Worm (Caenorhabditis elegans): ENCODE measurements around the gene flp-16.

Gene flp-16

DNA sequence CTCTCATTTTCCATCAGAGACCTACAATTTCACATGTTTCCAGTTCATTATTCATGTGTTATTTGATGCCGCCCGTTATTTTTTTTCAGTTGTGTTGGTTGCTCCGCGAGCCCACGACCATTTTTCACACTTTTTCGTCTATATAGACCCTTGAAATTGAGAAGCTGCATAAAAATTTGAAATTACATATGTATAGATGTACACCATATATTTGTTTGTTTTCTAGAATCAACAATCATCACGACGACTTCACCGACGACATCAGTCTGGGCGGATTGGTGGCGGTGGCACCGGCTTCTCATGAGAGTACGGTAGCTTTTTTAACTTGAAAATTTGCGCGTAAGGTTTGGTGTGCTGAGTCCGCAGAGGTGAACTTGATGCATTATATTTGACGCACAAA, 35.7 kb downstream of the flp-16 start, which contains the start of gene Y48C3A.5:
Gene Y48C3A.5 (plus strand): TSS at position 301 of the 400 bp plus-strand sequence.
- TF ChIP-seq tra-4 (tag; optimal IDR thresholded peaks at IDR 0.05) (no peak), F13C5.2 (tag; optimal IDR thresholded peaks at IDR 0.05) (no peak), B0310.2 (tag; optimal IDR thresholded peaks at IDR 0.05) (no peak), hnd-1 (tag; optimal IDR thresholded peaks at IDR 0.05) (no peak), sea-1 (GFP tag; conservative IDR thresholded peaks at IDR 0.05) (no peak), flt-1 (GFP tag; IDR thresholded peaks at IDR 0.05) (no peak), pes-1 (GFP tag; IDR thresholded peaks at IDR 0.05) (no peak), aly-1 (tag; optimal IDR thresholded peaks at IDR 0.05) (no peak), ets-7 (tag; optimal IDR thresholded peaks at IDR 0.05) (no peak)

DNA sequence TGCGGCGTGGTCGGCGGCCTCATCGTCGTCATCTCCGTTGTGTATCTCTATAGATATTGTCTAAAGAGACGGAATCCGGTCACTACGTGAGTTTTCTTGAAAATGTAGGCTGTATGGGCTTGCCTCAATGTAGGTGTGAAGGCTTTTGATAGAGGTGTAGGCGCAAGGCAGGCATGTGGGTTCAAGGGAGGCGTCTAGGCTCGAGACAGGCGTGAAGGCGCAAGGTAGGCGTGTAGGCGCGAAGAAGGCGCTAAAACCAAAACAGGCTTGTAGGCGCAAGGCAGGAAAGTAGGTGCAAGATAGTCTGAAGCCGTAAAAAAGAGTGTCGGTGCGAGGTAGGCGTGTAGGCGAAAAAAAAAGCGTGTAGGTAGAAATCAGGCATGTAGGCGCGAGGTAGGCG, 43.1 kb downstream of the flp-16 start:
- TF ChIP-seq pes-1 (GFP tag; IDR thresholded peaks at IDR 0.05): no peak
- no peak for TF ChIP-seq ceh-13 (GFP tag; optimal IDR thresholded peaks at IDR 0.05)
- TF ChIP-seq ets-7 (tag; optimal IDR thresholded peaks at IDR 0.05): no peak
- TF ChIP-seq ceh-36 (tag; optimal IDR thresholded peaks at IDR 0.05): no peak
- no peak for TF ChIP-seq tra-4 (tag; optimal IDR thresholded peaks at IDR 0.05)
- no peak for TF ChIP-seq sea-1 (GFP tag; conservative IDR thresholded peaks at IDR 0.05)
- TF ChIP-seq hnd-1 (tag; optimal IDR thresholded peaks at IDR 0.05): no peak
- TF ChIP-seq hmg-4 (GFP tag; optimal IDR thresholded peaks at IDR 0.05): no peak
- TF ChIP-seq F13C5.2 (tag; optimal IDR thresholded peaks at IDR 0.05): no peak
- no peak for TF ChIP-seq B0310.2 (tag; optimal IDR thresholded peaks at IDR 0.05)
- TF ChIP-seq scrt-1 (GFP tag; IDR thresholded peaks at IDR 0.05): no peak
- TF ChIP-seq tbx-37 (GFP tag; conservative IDR thresholded peaks at IDR 0.05): no peak
- no peak for TF ChIP-seq aly-1 (tag; optimal IDR thresholded peaks at IDR 0.05)
- TF ChIP-seq tbx-11 (GFP tag; IDR thresholded peaks at IDR 0.05): no peak
- no peak for TF ChIP-seq ama-1 (optimal IDR thresholded peaks at IDR 0.05)
- no peak for TF ChIP-seq flt-1 (GFP tag; IDR thresholded peaks at IDR 0.05)
- no peak for TF ChIP-seq hmbx-1 (tag; optimal IDR thresholded peaks at IDR 0.05)

DNA sequence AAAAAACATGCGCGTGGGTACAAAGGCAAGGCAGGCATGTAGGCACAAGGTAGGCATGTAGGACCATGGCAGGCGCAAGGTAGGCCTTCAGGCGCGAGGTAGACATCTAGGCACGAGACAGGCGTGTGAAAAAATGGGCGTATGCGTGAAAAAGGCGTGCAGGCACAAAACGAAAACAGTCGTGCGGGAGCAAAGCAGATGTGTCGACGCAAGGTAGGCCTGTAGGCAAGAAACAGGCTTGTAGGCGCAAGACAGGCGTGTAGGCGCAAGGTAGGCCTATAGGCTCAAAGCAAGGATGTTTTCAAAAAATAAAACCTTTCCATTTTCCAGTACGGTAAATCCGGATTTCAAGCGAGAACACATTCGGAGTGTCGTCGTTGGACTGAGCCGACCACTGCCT, 43.6 kb downstream of the flp-16 start:
- TF ChIP-seq tbx-11 (GFP tag; IDR thresholded peaks at IDR 0.05) (no peak), scrt-1 (GFP tag; IDR thresholded peaks at IDR 0.05) (no peak), tra-4 (tag; optimal IDR thresholded peaks at IDR 0.05) (no peak), ceh-13 (GFP tag; optimal IDR thresholded peaks at IDR 0.05) (no peak), aly-1 (tag; optimal IDR thresholded peaks at IDR 0.05) (no peak), hmbx-1 (tag; optimal IDR thresholded peaks at IDR 0.05) (no peak), ets-7 (tag; optimal IDR thresholded peaks at IDR 0.05) (no peak), sea-1 (GFP tag; conservative IDR thresholded peaks at IDR 0.05) (no peak), ceh-36 (tag; optimal IDR thresholded peaks at IDR 0.05) (no peak), hmg-4 (GFP tag; optimal IDR thresholded peaks at IDR 0.05) (no peak), hnd-1 (tag; optimal IDR thresholded peaks at IDR 0.05) (no peak), pes-1 (GFP tag; IDR thresholded peaks at IDR 0.05) (no peak), flt-1 (GFP tag; IDR thresholded peaks at IDR 0.05) (no peak), F13C5.2 (tag; optimal IDR thresholded peaks at IDR 0.05) (no peak), ama-1 (optimal IDR thresholded peaks at IDR 0.05) (no peak), B0310.2 (tag; optimal IDR thresholded peaks at IDR 0.05) (no peak), tbx-37 (GFP tag; conservative IDR thresholded peaks at IDR 0.05) (no peak)

ce11 chrII:13279216-13280123, 44.4 kb downstream of the flp-16 start:
- TF ChIP-seq hmbx-1 (tag; optimal IDR thresholded peaks at IDR 0.05) (no peak), aly-1 (tag; optimal IDR thresholded peaks at IDR 0.05) (no peak), ceh-36 (tag; optimal IDR thresholded peaks at IDR 0.05) (no peak), tbx-37 (GFP tag; conservative IDR thresholded peaks at IDR 0.05) (no peak), B0310.2 (tag; optimal IDR thresholded peaks at IDR 0.05) (no peak), scrt-1 (GFP tag; IDR thresholded peaks at IDR 0.05) (no peak), pes-1 (GFP tag; IDR thresholded peaks at IDR 0.05) (no peak), flt-1 (GFP tag; IDR thresholded peaks at IDR 0.05) (no peak), hnd-1 (tag; optimal IDR thresholded peaks at IDR 0.05) (no peak), F13C5.2 (tag; optimal IDR thresholded peaks at IDR 0.05) (no peak), tbx-11 (GFP tag; IDR thresholded peaks at IDR 0.05) (no peak), ama-1 (optimal IDR thresholded peaks at IDR 0.05) (no peak), tra-4 (tag; optimal IDR thresholded peaks at IDR 0.05) (no peak), hmg-4 (GFP tag; optimal IDR thresholded peaks at IDR 0.05) (no peak), ets-7 (tag; optimal IDR thresholded peaks at IDR 0.05) (no peak), sea-1 (GFP tag; conservative IDR thresholded peaks at IDR 0.05) (no peak)

DNA sequence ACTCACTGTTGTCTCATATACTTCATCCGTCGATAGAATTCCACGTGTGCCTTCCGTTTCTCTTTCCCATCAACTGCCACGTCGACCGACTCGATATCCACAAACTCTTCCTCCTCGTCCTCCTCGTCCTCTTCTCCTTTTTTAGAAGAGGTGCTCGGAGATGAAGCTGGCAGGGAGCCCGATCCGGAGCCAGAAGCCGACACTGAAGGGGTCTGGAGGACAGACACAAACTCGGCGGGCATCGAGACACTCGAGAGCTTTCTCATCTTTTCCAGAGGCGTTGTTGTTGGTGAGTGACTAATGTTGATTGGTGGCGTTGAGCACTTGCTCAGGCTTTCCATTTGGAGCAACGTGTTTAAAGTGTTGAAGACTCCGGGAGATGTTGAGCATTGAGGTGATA, 47.5 kb downstream of the flp-16 start:
- TF ChIP-seq B0310.2 (tag; optimal IDR thresholded peaks at IDR 0.05) (no peak), tra-4 (tag; optimal IDR thresholded peaks at IDR 0.05) (no peak), ceh-13 (GFP tag; optimal IDR thresholded peaks at IDR 0.05) (no peak), hmg-4 (GFP tag; optimal IDR thresholded peaks at IDR 0.05) (no peak), tbx-11 (GFP tag; IDR thresholded peaks at IDR 0.05) (no peak), hnd-1 (tag; optimal IDR thresholded peaks at IDR 0.05) (no peak), aly-1 (tag; optimal IDR thresholded peaks at IDR 0.05) (no peak), scrt-1 (GFP tag; IDR thresholded peaks at IDR 0.05) (no peak), ets-7 (tag; optimal IDR thresholded peaks at IDR 0.05) (no peak), flt-1 (GFP tag; IDR thresholded peaks at IDR 0.05) (no peak), F13C5.2 (tag; optimal IDR thresholded peaks at IDR 0.05) (no peak), pes-1 (GFP tag; IDR thresholded peaks at IDR 0.05) (no peak)

ce11 chrII:13283486-13283885, 48.4 kb downstream of the flp-16 start:
- TF ChIP-seq ceh-36 (tag; optimal IDR thresholded peaks at IDR 0.05): peak; percentile 54
- no peak for TF ChIP-seq hmbx-1 (tag; optimal IDR thresholded peaks at IDR 0.05)
- TF ChIP-seq pes-1 (GFP tag; IDR thresholded peaks at IDR 0.05): 0 out of 2 replicates have a peak, but pooled peaks have one; percentile 14

DNA sequence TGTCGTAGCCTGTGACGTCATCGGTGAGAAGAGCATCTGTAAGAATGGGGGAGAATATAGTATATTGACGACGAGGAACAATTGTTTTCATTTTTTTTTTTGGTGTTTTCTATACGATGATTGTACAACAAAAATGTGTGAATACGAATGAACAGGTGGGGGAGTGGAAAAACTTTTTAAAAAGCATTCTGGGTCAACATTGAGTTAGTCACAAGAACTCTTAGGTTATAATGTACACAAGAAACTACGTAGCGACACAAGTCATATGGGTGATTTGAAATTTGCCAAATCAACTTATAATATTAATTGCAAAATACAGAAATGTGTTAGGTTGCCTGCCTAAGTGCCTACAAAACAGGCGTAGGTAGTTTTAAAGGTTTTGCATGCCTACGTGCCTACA, 49.0 kb downstream of the flp-16 start:
- TF ChIP-seq ceh-36 (tag; optimal IDR thresholded peaks at IDR 0.05): no peak

Data from whole organism, early embryonic.